Worm (Caenorhabditis elegans) whole organism, L1 larva: ENCODE results near the gene T12G3.4.

ENCODE experiments used
- alr-1 ChIP-seq: fragments of 200-800 bp; sonication (Bioruptor generic); optimal IDR thresholded peaks from 2 replicates; lab custom pipeline; 2018; ENCODE audit warnings: borderline replicate concordance, mild to moderate bottlenecking, missing genetic modification characterization, missing compliant biosample characterization
- ceh-63 ChIP-seq: fragments of 200-800 bp; sonication (Bioruptor generic); optimal IDR thresholded peaks from 2 replicates; lab custom pipeline; 2018; ENCODE audit warnings: mild to moderate bottlenecking, missing genetic modification characterization, missing compliant biosample characterization
- ceh-82 ChIP-seq, 3 experiments: fragments of 150-350 bp in 1 of 3; sonication (generic microtip) in 2 of 3; optimal IDR thresholded peaks; 2 replicates each; lab custom pipeline; 2014 to 2017; ENCODE audit warnings: missing biosample characterization in 3 of 3, missing genetic modification characterization in 3 of 3
- ceh-90 ChIP-seq: sonication (generic microtip); optimal IDR thresholded peaks from 2 replicates; lab custom pipeline; 2016; ENCODE audit warnings: missing genetic modification characterization, missing compliant biosample characterization
- dpl-1 ChIP-seq, 3 experiments: fragments of 150-350 bp in 2 of 3; sonication (generic microtip) in 1 of 3; optimal IDR thresholded peaks; 2 replicates each; lab custom pipeline; 2014 to 2017; ENCODE audit warnings: missing biosample characterization in 3 of 3, missing genetic modification characterization in 3 of 3, missing genetic modification reagents in 3 of 3
- dsc-1 ChIP-seq: sonication (generic microtip); optimal IDR thresholded peaks from 2 replicates; lab custom pipeline; 2016; ENCODE audit warnings: mild to moderate bottlenecking, missing genetic modification characterization, missing compliant biosample characterization
- efl-1 ChIP-seq, 4 experiments: fragments of 150-350 bp; optimal IDR thresholded peaks in 3 of 4; peaks in 1 of 4; 1 replicate in 1 of 4; 2 replicates in 3 of 4; lab custom pipeline; 2014; ENCODE audit warnings: missing biosample characterization in 2 of 4, missing genetic modification characterization in 2 of 4, missing genetic modification reagents in 2 of 4
- egl-27 ChIP-seq, 2 experiments: fragments of 150-350 bp in 1 of 2; sonication (generic microtip); optimal IDR thresholded peaks; 3 replicates each; lab custom pipeline; 2017 to 2018; ENCODE audit warnings: missing biosample characterization in 2 of 2, missing genetic modification characterization in 2 of 2, missing genetic modification reagents in 2 of 2
- elt-2 ChIP-seq: sonication (generic microtip); optimal IDR thresholded peaks from 2 replicates; lab custom pipeline; 2016; ENCODE audit warnings: missing genetic modification characterization, mild to moderate bottlenecking, inconsistent platforms, missing compliant biosample characterization, missing genetic modification reagents
- elt-3 ChIP-seq, 6 experiments: fragments of 150-350 bp in 1 of 6; sonication (generic microtip); optimal IDR thresholded peaks; 2 replicates each; lab custom pipeline; 2017 to 2018; ENCODE audit warnings: missing biosample characterization in 6 of 6, missing genetic modification characterization in 6 of 6, inconsistent platforms in 1 of 6
- ets-5 ChIP-seq: fragments of 200-800 bp; sonication (Bioruptor generic); IDR thresholded peaks from 2 replicates; pipeline ENCODE4 v1.3.6; 2022; ENCODE audit warnings: missing genetic modification characterization, missing compliant biosample characterization
- fkh-8 ChIP-seq: sonication (generic microtip); optimal IDR thresholded peaks from 2 replicates; lab custom pipeline; 2016; ENCODE audit warnings: mild to moderate bottlenecking, missing genetic modification characterization, missing compliant biosample characterization
- fos-1 ChIP-seq: fragments of 150-350 bp; optimal IDR thresholded peaks from 2 replicates; lab custom pipeline; 2014; ENCODE audit warnings: missing biosample characterization, missing genetic modification characterization
- grh-1 ChIP-seq: fragments of 200-800 bp; sonication (Bioruptor generic); IDR thresholded peaks from 2 replicates; pipeline ENCODE4 v1.3.6; 2022; ENCODE audit warnings: missing genetic modification reagents, missing genetic modification characterization, missing compliant biosample characterization
- hlh-4 ChIP-seq: sonication (generic microtip); optimal IDR thresholded peaks from 2 replicates; lab custom pipeline; 2016; ENCODE audit warnings: mild to moderate bottlenecking, missing genetic modification characterization, missing compliant biosample characterization
- jun-1 ChIP-seq: fragments of 150-350 bp; optimal IDR thresholded peaks from 2 replicates; lab custom pipeline; 2014; ENCODE audit warnings: missing biosample characterization, missing genetic modification reagents, missing genetic modification characterization
- lin-14 ChIP-seq: fragments of 200-800 bp; sonication (Bioruptor generic); optimal IDR thresholded peaks from 2 replicates; lab custom pipeline; 2018; ENCODE audit warnings: mild to moderate bottlenecking, missing genetic modification characterization, moderate library complexity, missing compliant biosample characterization
- lin-15B ChIP-seq: fragments of 150-350 bp; sonication (generic microtip); optimal IDR thresholded peaks from 3 replicates; lab custom pipeline; 2014; ENCODE audit warnings: missing biosample characterization, missing genetic modification characterization
- lsy-2 ChIP-seq, 2 experiments: fragments of 150-350 bp; optimal IDR thresholded peaks; 2 replicates each; lab custom pipeline; 2014; ENCODE audit warnings: missing biosample characterization in 2 of 2, missing genetic modification characterization in 2 of 2
- mdl-1 ChIP-seq, 2 experiments: fragments of 150-350 bp; optimal IDR thresholded peaks; 2 replicates each; lab custom pipeline; 2014 to 2017; ENCODE audit warnings: missing biosample characterization in 2 of 2, missing genetic modification characterization in 2 of 2, inconsistent platforms in 1 of 2
- nhr-11 ChIP-seq: fragments of 150-350 bp; optimal IDR thresholded peaks from 2 replicates; lab custom pipeline; 2014; ENCODE audit warnings: missing biosample characterization, missing genetic modification characterization
- nhr-12 ChIP-seq: sonication (generic microtip); optimal IDR thresholded peaks from 2 replicates; lab custom pipeline; 2017; ENCODE audit warnings: missing biosample characterization, missing genetic modification characterization
- nhr-20 ChIP-seq: sonication (generic microtip); optimal IDR thresholded peaks from 2 replicates; lab custom pipeline; 2016; ENCODE audit warnings: mild to moderate bottlenecking, missing genetic modification characterization, missing compliant biosample characterization
- nhr-28 ChIP-seq: fragments of 150-350 bp; optimal IDR thresholded peaks from 2 replicates; lab custom pipeline; 2014; ENCODE audit warnings: missing biosample characterization, missing genetic modification characterization
- nhr-71 ChIP-seq: sonication (generic microtip); optimal IDR thresholded peaks from 2 replicates; lab custom pipeline; 2016; ENCODE audit warnings: mild to moderate bottlenecking, missing genetic modification characterization, moderate library complexity, missing compliant biosample characterization
- nhr-84 ChIP-seq: sonication (generic microtip); optimal IDR thresholded peaks from 2 replicates; lab custom pipeline; 2017; ENCODE audit warnings: missing biosample characterization, missing genetic modification characterization
- nhr-85 ChIP-seq: sonication (generic microtip); peaks from one replicate; lab custom pipeline; 2016; ENCODE audit warnings: missing genetic modification characterization, inconsistent platforms, missing compliant biosample characterization
- pag-3 ChIP-seq: sonication (generic microtip); optimal IDR thresholded peaks from 2 replicates; lab custom pipeline; 2017; ENCODE audit warnings: missing genetic modification characterization, mild to moderate bottlenecking, missing compliant biosample characterization, antibody characterized with exemption, borderline replicate concordance; ENCODE audit not compliant: insufficient read depth
- snpc-4 ChIP-seq: fragments of 150-350 bp; optimal IDR thresholded peaks from 2 replicates; lab custom pipeline; 2014; ENCODE audit warnings: missing biosample characterization, missing genetic modification characterization
- snu-23 ChIP-seq: sonication (generic microtip); optimal IDR thresholded peaks from 2 replicates; lab custom pipeline; 2016; ENCODE audit warnings: missing genetic modification characterization, missing compliant biosample characterization
- sox-4 ChIP-seq: sonication (generic microtip); optimal IDR thresholded peaks from 2 replicates; lab custom pipeline; 2016; ENCODE audit warnings: missing genetic modification characterization, missing compliant biosample characterization
- sup-37 ChIP-seq: fragments of 200-800 bp; sonication (Bioruptor generic); optimal IDR thresholded peaks from 2 replicates; lab custom pipeline; 2018; ENCODE audit warnings: mild to moderate bottlenecking, missing genetic modification characterization, missing compliant biosample characterization
- swsn-7 ChIP-seq: sonication (generic microtip); optimal IDR thresholded peaks from 2 replicates; lab custom pipeline; 2016; ENCODE audit warnings: missing genetic modification characterization, missing compliant biosample characterization
- tlp-1 ChIP-seq: fragments of 150-350 bp; optimal IDR thresholded peaks from 2 replicates; lab custom pipeline; 2014; ENCODE audit warnings: missing biosample characterization, missing genetic modification characterization
- unc-130 ChIP-seq: fragments of 150-350 bp; optimal IDR thresholded peaks from 2 replicates; lab custom pipeline; 2017; ENCODE audit warnings: missing biosample characterization, missing genetic modification characterization, inconsistent platforms
- unc-30 ChIP-seq: sonication (generic microtip); optimal IDR thresholded peaks from 2 replicates; lab custom pipeline; 2017; ENCODE audit warnings: missing biosample characterization, missing genetic modification characterization
- unc-62 ChIP-seq: fragments of 150-350 bp; optimal IDR thresholded peaks from 2 replicates; lab custom pipeline; 2014; ENCODE audit warnings: missing biosample characterization, missing genetic modification reagents, missing genetic modification characterization
- unc-86 ChIP-seq: sonication (generic microtip); optimal IDR thresholded peaks from 2 replicates; lab custom pipeline; 2016; ENCODE audit warnings: missing genetic modification characterization, missing compliant biosample characterization
- unc-98 ChIP-seq: fragments of 200-800 bp; sonication (Bioruptor generic); IDR thresholded peaks from 2 replicates; pipeline ENCODE4 v1.3.6; 2022; ENCODE audit warnings: missing genetic modification characterization, missing compliant biosample characterization
- xbp-1 ChIP-seq: sonication (generic microtip); optimal IDR thresholded peaks from 2 replicates; lab custom pipeline; 2016; ENCODE audit warnings: missing genetic modification characterization, missing compliant biosample characterization
- zag-1 ChIP-seq: fragments of 150-350 bp; optimal IDR thresholded peaks from 2 replicates; lab custom pipeline; 2014; ENCODE audit warnings: missing biosample characterization, missing genetic modification characterization

The T12G3.4 gene

ce11 chrIV:12078907-12079523, 31.0 kb downstream of the T12G3.4 start, which contains the start of gene lex-1 (continued):
- TF ChIP-seq swsn-7 (peak; percentile 3), zag-1 (tag; lab: Kevin White, UChicago) (no peak), elt-2 (tag; lab: Kevin White, UChicago) (no peak), tlp-1 (no peak), dpl-1 (GFP tag; optimal IDR thresholded peaks at IDR 0.05; lab: Kevin White, UChicago) (peak; percentile 61 to 86 (median 80)), snu-23 (peak; percentile 55)

ce11 chrIV:12080807-12081206, 32.8 kb downstream of the T12G3.4 start:
- TF ChIP-seq efl-1 (optimal IDR thresholded peaks at IDR 0.05; lab: Kevin White, UChicago), result no peak
- peak in 1 of 2 experiments; percentile 91 for TF ChIP-seq efl-1 (GFP tag; optimal IDR thresholded peaks at IDR 0.05 in 1 of 2; lab: Kevin White, UChicago)
- TF ChIP-seq ceh-63 (GFP tag; lab: Kevin White, UChicago), result no peak
- TF ChIP-seq, all 84 proteins: peak for 1

ce11 chrIV:12084178-12084577, 36.1 kb downstream of the T12G3.4 start, which contains the start of gene repo-1:
TSS of gene repo-1 (plus strand) at chrIV:12084478.
- no peak for TF ChIP-seq lsy-2 (tag; optimal IDR thresholded peaks at IDR 0.05; lab: Kevin White, UChicago)
- no peak for TF ChIP-seq grh-1 (GFP tag; lab: Robert Waterston, UW)
- no peak for TF ChIP-seq snu-23
- TF ChIP-seq snpc-4, result no peak
- TF ChIP-seq efl-1 (optimal IDR thresholded peaks at IDR 0.05; lab: Kevin White, UChicago), result no peak
- peak in 1 of 2 experiments; percentile 64 for TF ChIP-seq efl-1 (GFP tag; optimal IDR thresholded peaks at IDR 0.05 in 1 of 2; lab: Kevin White, UChicago)
- no peak for TF ChIP-seq unc-62 (GFP tag; lab: Kevin White, UChicago)

- TF ChIP-seq dsc-1 (tag; lab: Kevin White, UChicago) (no peak), nhr-71 (no peak), lsy-2 (tag; optimal IDR thresholded peaks at IDR 0.05; lab: Kevin White, UChicago) (no peak), unc-130 (tag; lab: Kevin White, UChicago) (no peak), alr-1 (tag; lab: Kevin White, UChicago) (no peak), ceh-90 (no peak), sox-4 (tag; lab: Kevin White, UChicago) (no peak), tlp-1 (no peak), fkh-8 (tag; lab: Kevin White, UChicago) (no peak), nhr-28 (tag; lab: Kevin White, UChicago) (no peak), nhr-85 (no peak), elt-3 (tag; optimal IDR thresholded peaks at IDR 0.05; lab: Kevin White, UChicago) (no peak), pag-3 (no peak), ceh-82 (tag; optimal IDR thresholded peaks at IDR 0.05; lab: Kevin White, UChicago) (no peak)
These were observed 36.5 kb downstream of the T12G3.4 start for ce11 chrIV:12084587-12084986.

ce11 chrIV:12085120-12085519, 37.1 kb downstream of the T12G3.4 start, which contains the start of gene rbm-34:
TSS of gene rbm-34 (plus strand) at chrIV:12085420.
- TF ChIP-seq lin-15B (tag; lab: Kevin White, UChicago), result no peak
- TF ChIP-seq snu-23, result no peak
- TF ChIP-seq unc-86, result no peak
- TF ChIP-seq unc-30 (tag; lab: Kevin White, UChicago), result no peak
- TF ChIP-seq zag-1 (tag; lab: Kevin White, UChicago), result no peak
- no peak for TF ChIP-seq unc-130 (tag; lab: Kevin White, UChicago)
- no peak for TF ChIP-seq unc-98 (GFP tag; lab: Robert Waterston, UW)
- TF ChIP-seq, all 84 proteins: peak for 0

ce11 chrIV:12086498-12086897, 38.4 kb downstream of the T12G3.4 start:
- TF ChIP-seq xbp-1 (peak; percentile 54), nhr-84 (tag; lab: Kevin White, UChicago) (no peak), nhr-20 (tag; lab: Kevin White, UChicago) (peak; percentile 78), lin-14 (GFP tag; lab: Kevin White, UChicago) (peak; percentile 63), nhr-11 (tag; lab: Kevin White, UChicago) (no peak), hlh-4 (tag; lab: Kevin White, UChicago) (no peak), egl-27 (tag; optimal IDR thresholded peaks at IDR 0.05; lab: Kevin White, UChicago) (no peak), sup-37 (GFP tag; lab: Kevin White, UChicago) (no peak), efl-1 (optimal IDR thresholded peaks at IDR 0.05; lab: Kevin White, UChicago) (peak; percentile 48 to 57), efl-1 (GFP tag; optimal IDR thresholded peaks at IDR 0.05 in 1 of 2; lab: Kevin White, UChicago) (peak; percentile 28 to 95), fos-1 (tag; lab: Kevin White, UChicago) (no peak), swsn-7 (peak; percentile 69), nhr-12 (tag; lab: Kevin White, UChicago) (no peak), mdl-1 (tag; optimal IDR thresholded peaks at IDR 0.05; lab: Kevin White, UChicago) (peak in 1 of 2 experiments; percentile 65), unc-130 (tag; lab: Kevin White, UChicago) (peak; percentile 42), jun-1 (tag; lab: Kevin White, UChicago) (no peak), ceh-90 (no peak), ets-5 (no peak), fkh-8 (tag; lab: Kevin White, UChicago) (no peak)
